Fruit fly (Drosophila melanogaster) whole organism, embryonic: ENCODE data around the gene CG1024.

Source experiments
- Bdp1 ChIP-seq: fragments of 200-800 bp; sonication (Bioruptor generic); optimal IDR thresholded peaks from 3 replicates; lab custom pipeline; 2016; ENCODE audit warnings: missing biosample characterization, missing genetic modification characterization
- CG10462 ChIP-seq: fragments of 200-800 bp; sonication (Bioruptor generic); optimal IDR thresholded peaks from 2 replicates; lab custom pipeline; 2016; ENCODE audit warnings: missing biosample characterization, missing genetic modification characterization
- CG12219 ChIP-seq: fragments of 200-800 bp; sonication (Bioruptor generic); optimal IDR thresholded peaks from 3 replicates; lab custom pipeline; 2018; ENCODE audit warnings: missing biosample characterization, mild to moderate bottlenecking, missing genetic modification characterization
- CG13123 ChIP-seq: fragments of 200-800 bp; sonication (Bioruptor generic); optimal IDR thresholded peaks from 2 replicates; lab custom pipeline; 2016; ENCODE audit warnings: missing biosample characterization, missing genetic modification characterization
- CG13894 ChIP-seq: fragments of 200-800 bp; sonication (Bioruptor generic); optimal IDR thresholded peaks from 3 replicates; lab custom pipeline; 2018; ENCODE audit warnings: missing biosample characterization, mild to moderate bottlenecking, missing genetic modification characterization, moderate library complexity
- CG16815 ChIP-seq: fragments of 200-800 bp; sonication (Bioruptor generic); optimal IDR thresholded peaks from 3 replicates; lab custom pipeline; 2017; ENCODE audit warnings: missing biosample characterization, mild to moderate bottlenecking, missing genetic modification characterization
- CG2202 ChIP-seq: fragments of 200-800 bp; sonication (Bioruptor generic); optimal IDR thresholded peaks from 2 replicates; lab custom pipeline; 2018; ENCODE audit warnings: missing biosample characterization, mild to moderate bottlenecking, missing genetic modification characterization
- CG30020 ChIP-seq: fragments of 200-800 bp; optimal IDR thresholded peaks from 2 replicates; lab custom pipeline; 2019; ENCODE audit warnings: missing biosample characterization, mild to moderate bottlenecking, missing genetic modification characterization, moderate library complexity
- CG31224 ChIP-seq: fragments of 200-800 bp; sonication (Bioruptor generic); IDR thresholded peaks from 2 replicates; pipeline ENCODE4 v1.3.6; 2022; ENCODE audit warnings: missing biosample characterization, missing genetic modification characterization
- CG31441 ChIP-seq: fragments of 200-800 bp; sonication (Bioruptor generic); IDR thresholded peaks from 2 replicates; pipeline ENCODE4 v1.3.6; 2022; ENCODE audit warnings: missing biosample characterization, missing genetic modification characterization
- CG32532 ChIP-seq: fragments of 200-800 bp; sonication (Bioruptor generic); IDR thresholded peaks from 2 replicates; pipeline ENCODE4 v1.3.6; 2022; ENCODE audit warnings: missing biosample characterization, missing genetic modification characterization
- CG4360 ChIP-seq: fragments of 200-800 bp; sonication (Bioruptor generic); IDR thresholded peaks from 2 replicates; pipeline ENCODE4 v1.3.6; 2022; ENCODE audit warnings: missing biosample characterization, missing genetic modification characterization
- CG6854 ChIP-seq: fragments of 200-800 bp; sonication (Bioruptor generic); optimal IDR thresholded peaks from 3 replicates; lab custom pipeline; 2017; ENCODE audit warnings: missing biosample characterization, mild to moderate bottlenecking, missing genetic modification characterization
- CG7928 ChIP-seq: fragments of 200-800 bp; sonication (Bioruptor generic); optimal IDR thresholded peaks from 2 replicates; lab custom pipeline; 2017; ENCODE audit warnings: missing biosample characterization, mild to moderate bottlenecking, missing genetic modification characterization
- CG8478 ChIP-seq: fragments of >200 bp; optimal IDR thresholded peaks from 2 replicates; lab custom pipeline; 2018
- Camta ChIP-seq: fragments of 200-800 bp; sonication (Bioruptor generic); optimal IDR thresholded peaks from 2 replicates; lab custom pipeline; 2016; ENCODE audit warnings: missing biosample characterization, missing genetic modification characterization
- Doc3 ChIP-seq: fragments of 200-800 bp; sonication (Bioruptor generic); IDR thresholded peaks from 3 replicates; pipeline ENCODE4 v1.3.6; 2022; ENCODE audit warnings: missing biosample characterization, missing genetic modification characterization; ENCODE audit not compliant: partially characterized antibody
- Dp ChIP-seq: fragments of 200-800 bp; sonication (Bioruptor generic); optimal IDR thresholded peaks from 2 replicates; lab custom pipeline; 2018; ENCODE audit warnings: missing biosample characterization, mild to moderate bottlenecking, missing genetic modification characterization, moderate library complexity
- HLH3B ChIP-seq: fragments of 200-800 bp; sonication (Bioruptor generic); IDR thresholded peaks from 2 replicates; pipeline ENCODE4 v1.3.6; 2022; ENCODE audit warnings: missing biosample characterization, missing genetic modification characterization
- Jarid2 ChIP-seq: fragments of 200-800 bp; sonication (Bioruptor generic); optimal IDR thresholded peaks from 3 replicates; lab custom pipeline; 2017; ENCODE audit warnings: mild to moderate bottlenecking, missing biosample characterization, missing genetic modification reagents, missing genetic modification characterization
- Mad ChIP-seq: fragments of 200-800 bp; sonication (Bioruptor generic); optimal IDR thresholded peaks from 2 replicates; lab custom pipeline; 2016; ENCODE audit warnings: missing biosample characterization, missing genetic modification characterization
- Mrtf ChIP-seq: fragments of 200-800 bp; sonication (Bioruptor generic); IDR thresholded peaks from 3 replicates; pipeline ENCODE4 v1.3.6; 2022; ENCODE audit warnings: missing biosample characterization, missing genetic modification characterization
- Sox100B ChIP-seq: fragments of 200-800 bp; sonication (Bioruptor generic); optimal IDR thresholded peaks from 3 replicates; lab custom pipeline; 2018; ENCODE audit warnings: missing biosample characterization, mild to moderate bottlenecking, missing genetic modification characterization
- Vsx1 ChIP-seq: fragments of 200-800 bp; sonication (Bioruptor generic); optimal IDR thresholded peaks from 2 replicates; lab custom pipeline; 2017; ENCODE audit warnings: missing biosample characterization, mild to moderate bottlenecking, missing genetic modification characterization, missing genetic modification reagents
- ab ChIP-seq: fragments of 200-800 bp; sonication (Bioruptor generic); optimal IDR thresholded peaks from 2 replicates; lab custom pipeline; 2016; ENCODE audit warnings: missing biosample characterization, missing genetic modification characterization
- ato ChIP-seq: fragments of 200-800 bp; sonication (Bioruptor generic); IDR thresholded peaks from 2 replicates; pipeline ENCODE4 v1.3.6; 2022; ENCODE audit warnings: missing biosample characterization, missing genetic modification characterization; ENCODE audit not compliant: partially characterized antibody
- chif ChIP-seq, 2 experiments: fragments of 200-800 bp; sonication (Bioruptor generic); optimal IDR thresholded peaks; 3 replicates each; lab custom pipeline; 2016; ENCODE audit warnings: missing biosample characterization in 2 of 2, missing genetic modification characterization in 2 of 2
- croc ChIP-seq: fragments of 200-800 bp; sonication (Bioruptor generic); conservative IDR thresholded peaks from 3 replicates; pipeline ENCODE4 v1.3.6; 2022; ENCODE audit warnings: missing biosample characterization, missing genetic modification characterization
- dati ChIP-seq: fragments of 200-800 bp; sonication (Bioruptor generic); IDR thresholded peaks from 2 replicates; pipeline ENCODE4 v1.3.6; 2022; ENCODE audit warnings: missing biosample characterization, missing genetic modification characterization
- dm ChIP-seq: fragments of 200-800 bp; sonication (Bioruptor generic); optimal IDR thresholded peaks from 3 replicates; lab custom pipeline; 2016; ENCODE audit warnings: missing biosample characterization, missing genetic modification characterization
- eve ChIP-seq, 2 experiments: fragments of >200 bp; optimal IDR thresholded peaks; 2 replicates each; lab custom pipeline; 2017; ENCODE audit warnings: missing biosample characterization in 2 of 2, missing genetic modification characterization in 2 of 2
- fd3F ChIP-seq: fragments of 200-800 bp; sonication (Bioruptor generic); optimal IDR thresholded peaks from 2 replicates; lab custom pipeline; 2018; ENCODE audit warnings: missing biosample characterization, mild to moderate bottlenecking, missing genetic modification characterization, moderate library complexity
- gro ChIP-seq: fragments of 200-800 bp; sonication (Bioruptor generic); optimal IDR thresholded peaks from 2 replicates; lab custom pipeline; 2016; ENCODE audit warnings: missing biosample characterization, missing genetic modification characterization
- ham ChIP-seq: fragments of 200-800 bp; sonication (Bioruptor generic); IDR thresholded peaks from 2 replicates; pipeline ENCODE4 v1.3.6; 2022; ENCODE audit warnings: missing biosample characterization, missing genetic modification characterization
- kah ChIP-seq: fragments of 200-800 bp; sonication (Bioruptor generic); optimal IDR thresholded peaks from 2 replicates; lab custom pipeline; 2018; ENCODE audit warnings: missing biosample characterization, mild to moderate bottlenecking, missing genetic modification characterization
- klu ChIP-seq: fragments of 200-800 bp; sonication (Bioruptor generic); IDR thresholded peaks from 2 replicates; pipeline ENCODE4 v1.3.6; 2022; ENCODE audit warnings: missing biosample characterization, missing genetic modification characterization
- knrl ChIP-seq: fragments of 200-800 bp; sonication (Bioruptor generic); IDR thresholded peaks from 3 replicates; pipeline ENCODE4 v1.3.6; 2022; ENCODE audit warnings: missing biosample characterization, missing genetic modification characterization; ENCODE audit not compliant: partially characterized antibody
- lmd ChIP-seq: fragments of 200-800 bp; sonication (Bioruptor generic); IDR thresholded peaks from 2 replicates; pipeline ENCODE4 v1.3.6; 2022; ENCODE audit warnings: missing biosample characterization, missing genetic modification characterization
- lov ChIP-seq, 2 experiments: fragments of 200-800 bp in 1 of 2; fragments of >200 bp in 1 of 2; sonication (Bioruptor generic) in 1 of 2; IDR thresholded peaks in 1 of 2; optimal IDR thresholded peaks in 1 of 2; 2 replicates in 1 of 2; 3 replicates in 1 of 2; pipeline versions ENCODE4 v1.3.6 to Lab custom; 2017 to 2022; ENCODE audit warnings: missing biosample characterization in 1 of 2, missing genetic modification characterization in 1 of 2
- phol ChIP-seq: fragments of 200-800 bp; sonication (Bioruptor generic); optimal IDR thresholded peaks from 3 replicates; lab custom pipeline; 2018; ENCODE audit warnings: missing biosample characterization, mild to moderate bottlenecking, missing genetic modification characterization, moderate library complexity
- pita ChIP-seq: fragments of 200-800 bp; sonication (Bioruptor generic); optimal IDR thresholded peaks from 2 replicates; lab custom pipeline; 2017; ENCODE audit warnings: missing biosample characterization, mild to moderate bottlenecking, missing genetic modification characterization
- sc ChIP-seq, 3 experiments: fragments of >200 bp in 2 of 3; fragments of 200-800 bp in 1 of 3; sonication (Bioruptor generic) in 1 of 3; optimal IDR thresholded peaks; 2 replicates in 2 of 3; 3 replicates in 1 of 3; lab custom pipeline; 2017; ENCODE audit warnings: mild to moderate bottlenecking in 1 of 3, missing biosample characterization in 1 of 3, missing genetic modification characterization in 1 of 3, missing genetic modification reagents in 1 of 3
- sens ChIP-seq: fragments of 200-800 bp; sonication (Bioruptor generic); peaks from one replicate; lab custom pipeline; 2016; ENCODE audit warnings: missing biosample characterization, missing genetic modification characterization
- shn ChIP-seq: fragments of 200-800 bp; sonication (Bioruptor generic); optimal IDR thresholded peaks from 3 replicates; lab custom pipeline; 2016; ENCODE audit warnings: missing biosample characterization, missing genetic modification characterization
- stc ChIP-seq: fragments of 200-800 bp; sonication (Bioruptor generic); IDR thresholded peaks from 2 replicates; pipeline ENCODE4 v1.3.6; 2022; ENCODE audit warnings: missing biosample characterization, missing genetic modification characterization
- tgo ChIP-seq: fragments of 200-800 bp; sonication (Bioruptor generic); IDR thresholded peaks from 3 replicates; pipeline ENCODE4 v1.3.6; 2022; ENCODE audit warnings: missing biosample characterization, missing genetic modification characterization
- unpg ChIP-seq: fragments of 200-800 bp; sonication (Bioruptor generic); optimal IDR thresholded peaks from 3 replicates; lab custom pipeline; 2018; ENCODE audit warnings: missing biosample characterization, mild to moderate bottlenecking, missing genetic modification characterization, moderate library complexity
- vfl ChIP-seq: fragments of 200-800 bp; sonication (Bioruptor generic); optimal IDR thresholded peaks from 2 replicates; lab custom pipeline; 2016; ENCODE audit warnings: missing biosample characterization, missing genetic modification characterization

CG1024 gene

DNA sequence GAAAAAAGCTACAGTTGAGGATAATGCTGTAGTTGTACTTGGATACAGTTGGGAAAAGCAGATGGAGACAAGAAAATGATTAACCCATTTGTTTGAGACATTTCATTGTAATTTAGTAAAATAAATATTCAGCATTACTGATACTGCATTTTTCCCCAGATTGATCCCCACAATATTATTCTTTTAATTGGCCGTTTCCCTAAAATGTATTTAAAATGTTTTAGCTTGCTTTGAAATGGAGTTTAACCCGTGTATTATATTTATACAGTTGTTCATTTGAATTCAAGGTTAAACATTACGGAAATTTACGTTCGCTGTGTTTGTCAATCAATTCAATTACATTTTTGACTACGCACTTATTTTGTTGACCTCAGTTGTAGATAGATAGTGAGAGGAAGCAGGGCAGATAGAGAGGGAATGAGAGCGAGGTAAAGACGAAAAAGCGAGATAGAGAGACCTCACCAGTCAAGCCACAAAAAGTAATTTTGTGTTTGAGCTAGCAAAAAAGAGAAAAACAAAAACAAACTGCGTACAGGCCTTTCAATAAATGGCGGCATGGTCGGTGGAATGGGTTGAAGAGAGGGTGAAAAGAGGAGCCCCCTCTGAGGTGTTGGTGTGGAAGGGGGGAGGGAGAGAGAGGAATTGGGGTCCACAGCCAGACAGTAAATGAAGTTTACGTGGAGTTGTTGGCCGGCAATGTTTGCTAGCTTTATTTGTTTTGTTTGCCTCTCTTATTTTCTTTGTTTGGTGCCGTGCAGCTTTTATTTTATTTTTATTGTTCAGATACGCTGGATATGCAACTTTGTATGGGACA is 30.5 kb upstream of the CG1024 start (continued):
- peak; percentile 78 for TF ChIP-seq shn (GFP tag; lab: Kevin White, UChicago)
- TF ChIP-seq sc (optimal IDR thresholded peaks at IDR 0.05; lab: Kevin White, UChicago), result no peak
- TF ChIP-seq sc (GFP tag; optimal IDR thresholded peaks at IDR 0.05; lab: Kevin White, UChicago), result peak; percentile 81
- peak; percentile 83 for TF ChIP-seq Camta (GFP tag; lab: Kevin White, UChicago)
- TF ChIP-seq klu (GFP tag; lab: Robert Waterston, UW), result peak; percentile 66
- peak; percentile 76 for TF ChIP-seq CG16815 (GFP tag; lab: Kevin White, UChicago)
- no peak for TF ChIP-seq CG8478 (lab: Kevin White, UChicago)
- peak; percentile 62; the same call in 1 of the 2 replicates for TF ChIP-seq stc (GFP tag; lab: Robert Waterston, UW)
- peak; percentile 75 for TF ChIP-seq tgo
- TF ChIP-seq unpg, result peak; percentile 74
- peak; percentile 54 for TF ChIP-seq gro (GFP tag; lab: Kevin White, UChicago)
- peak; percentile 78 for TF ChIP-seq Vsx1 (GFP tag; lab: Kevin White, UChicago)
- no peak for TF ChIP-seq ab (GFP tag; lab: Kevin White, UChicago)
- TF ChIP-seq kah (GFP tag; lab: Kevin White, UChicago), result peak; percentile 61
- peak; percentile 65 for TF ChIP-seq CG2202 (tag; lab: Kevin White, UChicago)
- peak; percentile 80 for TF ChIP-seq lmd (GFP tag; lab: Robert Waterston, UW)
- TF ChIP-seq Mrtf, result peak; percentile 66; the same call in 1 of the 3 replicates
- peak; percentile 59 for TF ChIP-seq Bdp1 (GFP tag; lab: Kevin White, UChicago)
- TF ChIP-seq fd3F (GFP tag; lab: Kevin White, UChicago), result peak; percentile 83
- TF ChIP-seq CG7928 (GFP tag; lab: Kevin White, UChicago), result peak; percentile 68
- peak; percentile 73 for TF ChIP-seq Jarid2 (GFP tag; lab: Kevin White, UChicago)
- no peak for TF ChIP-seq CG13123
- TF ChIP-seq dm (GFP tag; lab: Kevin White, UChicago), result peak; percentile 57
- TF ChIP-seq ham (GFP tag; lab: Robert Waterston, UW), result 0 out of 2 replicates have a peak, but pooled peaks have one; percentile 57
- peak; percentile 70 for TF ChIP-seq Mad
- no peak for TF ChIP-seq Dp (GFP tag; lab: Kevin White, UChicago)
- peak in 1 of 2 experiments; percentile 98 for TF ChIP-seq eve (GFP tag; optimal IDR thresholded peaks at IDR 0.05; lab: Kevin White, UChicago)
- TF ChIP-seq knrl (GFP tag; lab: Robert Waterston, UW), result no peak
- peak; percentile 92 for TF ChIP-seq CG31441
- TF ChIP-seq CG6854 (GFP tag; lab: Kevin White, UChicago), result peak; percentile 87
- TF ChIP-seq vfl, result peak; percentile 65
- TF ChIP-seq CG12219 (GFP tag; lab: Kevin White, UChicago), result peak; percentile 88
- TF ChIP-seq sens (GFP tag; lab: Kevin White, UChicago), result peak; percentile 98
- TF ChIP-seq dati (GFP tag; lab: Robert Waterston, UW), result no peak
- TF ChIP-seq CG13894 (tag; lab: Kevin White, UChicago), result peak; percentile 51
- no peak for TF ChIP-seq lov (optimal IDR thresholded peaks at IDR 0.05; lab: Kevin White, UChicago)
- TF ChIP-seq lov (GFP tag; IDR thresholded peaks at IDR 0.05; lab: Robert Waterston, UW), result 0 out of 3 replicates have a peak, but pooled peaks have one; percentile 13
- TF ChIP-seq ato (GFP tag; lab: Robert Waterston, UW), result no peak
- peak; percentile 72 for TF ChIP-seq CG30020 (tag; lab: Kevin White, UChicago)
- TF ChIP-seq pita (GFP tag; lab: Kevin White, UChicago), result no peak
- peak; percentile 78 to 83 for TF ChIP-seq chif (GFP tag; optimal IDR thresholded peaks at IDR 0.05; lab: Kevin White, UChicago)
- peak; percentile 52 for TF ChIP-seq CG10462 (GFP tag; lab: Kevin White, UChicago)
- TF ChIP-seq CG4360 (GFP tag; lab: Robert Waterston, UW), result peak; percentile 47
- TF ChIP-seq croc (GFP tag; lab: Robert Waterston, UW), result peak; percentile 64
- peak; percentile 95 for TF ChIP-seq Sox100B (GFP tag; lab: Kevin White, UChicago)
- peak; percentile 92 for TF ChIP-seq phol (tag; lab: Kevin White, UChicago)
- TF ChIP-seq Doc3 (GFP tag; lab: Robert Waterston, UW), result no peak
- peak; percentile 51 for TF ChIP-seq CG31224 (GFP tag; lab: Robert Waterston, UW)
- TF ChIP-seq HLH3B (GFP tag; lab: Robert Waterston, UW), result peak; percentile 60
- TF ChIP-seq CG32532 (GFP tag; lab: Robert Waterston, UW), result peak; percentile 72
